Worm (Caenorhabditis elegans) whole organism, young adult: ENCODE data around the gene F46H5.3.

Experiments used
- B0019.2 ChIP-seq: fragments of 200-800 bp; sonication (Bioruptor generic); conservative IDR thresholded peaks from 2 replicates; pipeline ENCODE4 v1.3.6; 2022; ENCODE audit warnings: missing genetic modification reagents, missing genetic modification characterization, missing compliant biosample characterization
- B0336.3 ChIP-seq: fragments of 200-800 bp; sonication (Bioruptor generic); IDR thresholded peaks from 2 replicates; pipeline ENCODE4 v1.3.6; 2022; ENCODE audit warnings: missing genetic modification characterization, missing compliant biosample characterization
- D2030.7 ChIP-seq: fragments of 200-800 bp; sonication (Bioruptor generic); IDR thresholded peaks from 2 replicates; pipeline ENCODE4 v1.3.6; 2022; ENCODE audit warnings: missing genetic modification reagents, missing genetic modification characterization, missing compliant biosample characterization
- F39B2.1 ChIP-seq: fragments of 200-800 bp; sonication (Bioruptor generic); IDR thresholded peaks from 2 replicates; pipeline ENCODE4 v1.3.6; 2022; ENCODE audit warnings: missing genetic modification reagents, missing genetic modification characterization, missing compliant biosample characterization
- F52B5.7 ChIP-seq: sonication (generic microtip); optimal IDR thresholded peaks from 2 replicates; lab custom pipeline; 2016; ENCODE audit warnings: mild to moderate bottlenecking, missing genetic modification characterization, missing compliant biosample characterization
- F57C9.4 ChIP-seq: sonication (generic microtip); optimal IDR thresholded peaks from 2 replicates; lab custom pipeline; 2017; ENCODE audit warnings: mild to moderate bottlenecking, missing genetic modification characterization, missing compliant biosample characterization
- K12H6.12 ChIP-seq: fragments of 200-800 bp; sonication (Bioruptor generic); optimal IDR thresholded peaks from 2 replicates; lab custom pipeline; 2018; ENCODE audit warnings: mild to moderate bottlenecking, missing genetic modification characterization, missing compliant biosample characterization
- T07F8.4 ChIP-seq: sonication (generic microtip); optimal IDR thresholded peaks from 2 replicates; lab custom pipeline; 2016; ENCODE audit warnings: mild to moderate bottlenecking, missing genetic modification characterization, moderate library complexity, missing compliant biosample characterization
- Y53F4B.3 ChIP-seq: fragments of 200-800 bp; sonication (Bioruptor generic); IDR thresholded peaks from 2 replicates; pipeline ENCODE4 v1.3.6; 2022; ENCODE audit warnings: missing genetic modification reagents, missing genetic modification characterization, missing compliant biosample characterization
- Y67H2A.10 ChIP-seq: fragments of 200-800 bp; sonication (Bioruptor generic); conservative IDR thresholded peaks from 2 replicates; pipeline ENCODE4 v1.3.6; 2022; ENCODE audit warnings: missing genetic modification reagents, missing genetic modification characterization, missing compliant biosample characterization
- Y79H2A.3 ChIP-seq: fragments of 200-800 bp; sonication (Bioruptor generic); conservative IDR thresholded peaks from 2 replicates; pipeline ENCODE4 v1.3.6; 2022; ENCODE audit warnings: missing genetic modification reagents, missing genetic modification characterization, missing compliant biosample characterization
- athp-1 ChIP-seq: sonication (generic microtip); optimal IDR thresholded peaks from 2 replicates; lab custom pipeline; 2017; ENCODE audit warnings: mild to moderate bottlenecking, missing genetic modification characterization, missing compliant biosample characterization
- attf-5 ChIP-seq: fragments of 200-800 bp; sonication (Bioruptor generic); optimal IDR thresholded peaks from 2 replicates; lab custom pipeline; 2018; ENCODE audit warnings: mild to moderate bottlenecking, missing genetic modification characterization, missing compliant biosample characterization
- bed-1 ChIP-seq: fragments of 200-800 bp; sonication (Bioruptor generic); IDR thresholded peaks from 2 replicates; pipeline ENCODE4 v1.3.6; 2022; ENCODE audit warnings: missing genetic modification reagents, missing genetic modification characterization, missing compliant biosample characterization
- cebp-1 ChIP-seq, 2 experiments: fragments of 200-800 bp in 1 of 2; sonication (Bioruptor generic) in 1 of 2; sonication (generic microtip) in 1 of 2; IDR thresholded peaks in 1 of 2; optimal IDR thresholded peaks in 1 of 2; 2 replicates each; pipeline versions ENCODE4 v1.3.6 to Lab custom; 2017 to 2022; ENCODE audit warnings: missing compliant biosample characterization in 2 of 2, missing genetic modification characterization in 2 of 2, mild to moderate bottlenecking in 1 of 2, missing genetic modification reagents in 1 of 2, moderate library complexity in 1 of 2
- chd-7 ChIP-seq: sonication (generic microtip); optimal IDR thresholded peaks from 2 replicates; lab custom pipeline; 2016; ENCODE audit warnings: mild to moderate bottlenecking, missing genetic modification characterization, moderate library complexity, missing compliant biosample characterization
- die-1 ChIP-seq: sonication (generic microtip); optimal IDR thresholded peaks from 2 replicates; lab custom pipeline; 2016; ENCODE audit warnings: missing genotype, mild to moderate bottlenecking, missing genetic modification characterization, missing compliant biosample characterization
- dox-1 ChIP-seq: fragments of 200-800 bp; sonication (Bioruptor generic); IDR thresholded peaks from 2 replicates; pipeline ENCODE4 v1.3.6; 2022; ENCODE audit warnings: missing genetic modification reagents, missing genetic modification characterization, missing compliant biosample characterization
- dpff-1 ChIP-seq: sonication (generic microtip); optimal IDR thresholded peaks from 2 replicates; lab custom pipeline; 2017; ENCODE audit warnings: mild to moderate bottlenecking, missing genetic modification characterization, missing compliant biosample characterization
- egl-18 ChIP-seq: fragments of 200-800 bp; sonication (Bioruptor generic); IDR thresholded peaks from 2 replicates; pipeline ENCODE4 v1.3.6; 2022; ENCODE audit warnings: missing genetic modification reagents, missing genetic modification characterization, missing compliant biosample characterization
- ekl-4 ChIP-seq: fragments of 200-800 bp; sonication (Bioruptor generic); IDR thresholded peaks from 2 replicates; pipeline ENCODE4 v1.3.6; 2022; ENCODE audit warnings: missing genetic modification reagents, missing genetic modification characterization, missing compliant biosample characterization
- fkh-3 ChIP-seq: sonication (generic microtip); optimal IDR thresholded peaks from 2 replicates; lab custom pipeline; 2016; ENCODE audit warnings: mild to moderate bottlenecking, missing genetic modification characterization, missing compliant biosample characterization
- hlh-12 ChIP-seq: sonication (generic microtip); optimal IDR thresholded peaks from 2 replicates; lab custom pipeline; 2016; ENCODE audit warnings: missing genetic modification characterization, missing compliant biosample characterization
- hmg-1.2 ChIP-seq: fragments of 200-800 bp; sonication (Bioruptor generic); IDR thresholded peaks from 2 replicates; pipeline ENCODE4 v1.3.6; 2022; ENCODE audit warnings: missing genetic modification reagents, missing genetic modification characterization, missing compliant biosample characterization
- let-607 ChIP-seq, 2 experiments: fragments of 200-800 bp in 1 of 2; sonication (Bioruptor generic) in 1 of 2; sonication (generic microtip) in 1 of 2; optimal IDR thresholded peaks; 2 replicates each; lab custom pipeline; 2016 to 2018; ENCODE audit warnings: mild to moderate bottlenecking in 2 of 2, missing compliant biosample characterization in 2 of 2, missing genetic modification characterization in 2 of 2, moderate library complexity in 2 of 2, missing genotype in 1 of 2
- lsy-27 ChIP-seq: sonication (generic microtip); optimal IDR thresholded peaks from 2 replicates; lab custom pipeline; 2017; ENCODE audit warnings: missing genetic modification characterization, mild to moderate bottlenecking, missing compliant biosample characterization, antibody characterized with exemption, missing genotype, borderline replicate concordance; ENCODE audit not compliant: insufficient read depth
- madf-3 ChIP-seq: fragments of 200-800 bp; sonication (Bioruptor generic); IDR thresholded peaks from 2 replicates; pipeline ENCODE4 v1.3.6; 2022; ENCODE audit warnings: missing genetic modification reagents, missing genetic modification characterization, missing compliant biosample characterization
- mcd-1 ChIP-seq: fragments of 200-800 bp; sonication (Bioruptor generic); IDR thresholded peaks from 2 replicates; pipeline ENCODE4 v1.3.6; 2022; ENCODE audit warnings: missing genetic modification reagents, missing genetic modification characterization, missing compliant biosample characterization
- nfya-2 ChIP-seq: fragments of 200-800 bp; sonication (Bioruptor generic); IDR thresholded peaks from 2 replicates; pipeline ENCODE4 v1.3.6; 2022; ENCODE audit warnings: missing genetic modification reagents, missing genetic modification characterization, missing compliant biosample characterization
- nfyb-1 ChIP-seq: fragments of 200-800 bp; sonication (Bioruptor generic); IDR thresholded peaks from 2 replicates; pipeline ENCODE4 v1.3.6; 2022; ENCODE audit warnings: missing genetic modification reagents, missing genetic modification characterization, missing compliant biosample characterization
- nhr-120 ChIP-seq: fragments of 200-800 bp; sonication (Bioruptor generic); IDR thresholded peaks from 2 replicates; pipeline ENCODE4 v1.3.6; 2022; ENCODE audit warnings: missing genetic modification characterization, missing compliant biosample characterization
- nhr-27 ChIP-seq: fragments of 200-800 bp; sonication (Bioruptor generic); optimal IDR thresholded peaks from 2 replicates; lab custom pipeline; 2018; ENCODE audit warnings: mild to moderate bottlenecking, missing genetic modification characterization, moderate library complexity, missing compliant biosample characterization
- nhr-80 ChIP-seq: sonication (generic microtip); optimal IDR thresholded peaks from 2 replicates; lab custom pipeline; 2016; ENCODE audit warnings: missing genetic modification characterization, missing compliant biosample characterization
- pbrm-1 ChIP-seq: fragments of 200-800 bp; sonication (Bioruptor generic); IDR thresholded peaks from 2 replicates; pipeline ENCODE4 v1.3.6; 2022; ENCODE audit warnings: missing genetic modification reagents, missing genetic modification characterization, missing compliant biosample characterization
- pha-4 ChIP-seq: fragments of 150-350 bp; sonication (generic microtip); optimal IDR thresholded peaks from 2 replicates; lab custom pipeline; 2014; ENCODE audit warnings: missing biosample characterization, missing genetic modification reagents, missing genetic modification characterization
- rec-8 ChIP-seq, 2 experiments: sonication (generic microtip); optimal IDR thresholded peaks; 2 replicates each; lab custom pipeline; 2016; ENCODE audit warnings: mild to moderate bottlenecking in 2 of 2, missing genetic modification characterization in 2 of 2, missing genetic modification reagents in 2 of 2, missing genotype in 2 of 2, missing biosample characterization in 1 of 2, missing compliant biosample characterization in 1 of 2, moderate library complexity in 1 of 2
- sea-2 ChIP-seq: fragments of 200-800 bp; sonication (Bioruptor generic); IDR thresholded peaks from 2 replicates; pipeline ENCODE4 v1.3.6; 2022; ENCODE audit warnings: missing genetic modification characterization, missing compliant biosample characterization
- snpc-1.1 ChIP-seq: sonication (generic microtip); optimal IDR thresholded peaks from 2 replicates; lab custom pipeline; 2017; ENCODE audit warnings: missing genetic modification characterization, mild to moderate bottlenecking, missing compliant biosample characterization, antibody characterized with exemption, moderate library complexity, missing genotype, missing genetic modification reagents; ENCODE audit not compliant: insufficient read depth
- snpc-1.3 ChIP-seq: sonication (generic microtip); optimal IDR thresholded peaks from 2 replicates; lab custom pipeline; 2017; ENCODE audit warnings: missing genetic modification characterization, mild to moderate bottlenecking, missing compliant biosample characterization, antibody characterized with exemption, moderate library complexity, missing genotype, missing genetic modification reagents; ENCODE audit not compliant: insufficient read depth
- snpc-3.4 ChIP-seq: sonication (generic microtip); optimal IDR thresholded peaks from 2 replicates; lab custom pipeline; 2017; ENCODE audit warnings: missing genetic modification characterization, mild to moderate bottlenecking, missing compliant biosample characterization, antibody characterized with exemption, moderate library complexity, missing genotype, missing genetic modification reagents
- tbx-9 ChIP-seq: sonication (generic microtip); optimal IDR thresholded peaks from 2 replicates; lab custom pipeline; 2016; ENCODE audit warnings: borderline replicate concordance, missing genetic modification characterization, inconsistent platforms, missing compliant biosample characterization
- tlf-1 ChIP-seq: fragments of 200-800 bp; sonication (Bioruptor generic); optimal IDR thresholded peaks from 2 replicates; lab custom pipeline; 2018; ENCODE audit warnings: mild to moderate bottlenecking, missing genetic modification characterization, missing compliant biosample characterization
- zfh-2 ChIP-seq: fragments of 200-800 bp; sonication (Bioruptor generic); conservative IDR thresholded peaks from 2 replicates; pipeline ENCODE4 v1.3.6; 2022; ENCODE audit warnings: missing genetic modification reagents, missing genetic modification characterization, missing compliant biosample characterization
- zim-3 ChIP-seq: sonication (generic microtip); optimal IDR thresholded peaks from 2 replicates; lab custom pipeline; 2017; ENCODE audit warnings: mild to moderate bottlenecking, missing genetic modification characterization, moderate library complexity, missing compliant biosample characterization
- ztf-22 ChIP-seq: fragments of 200-800 bp; sonication (Bioruptor generic); optimal IDR thresholded peaks from 2 replicates; lab custom pipeline; 2018; ENCODE audit warnings: mild to moderate bottlenecking, missing genetic modification characterization, moderate library complexity, missing compliant biosample characterization

The F46H5.3 gene

ce11 chrX:7244756-7245155 is 6.3 kb upstream of the F46H5.3 start (continued):
- TF ChIP-seq lsy-27 (tag; lab: Kevin White, UChicago) (no peak), tlf-1 (GFP tag; lab: Kevin White, UChicago) (peak; percentile 22), madf-3 (GFP tag; lab: Robert Waterston, UW) (no peak), mcd-1 (GFP tag; lab: Robert Waterston, UW) (no peak), zfh-2 (no peak), nhr-120 (no peak), hlh-12 (tag; lab: Kevin White, UChicago) (no peak), Y53F4B.3 (GFP tag; lab: Robert Waterston, UW) (no peak), snpc-1.3 (no peak), zim-3 (tag; lab: Kevin White, UChicago) (no peak), rec-8 (tag; optimal IDR thresholded peaks at IDR 0.05; lab: Kevin White, UChicago) (no peak), chd-7 (tag; lab: Kevin White, UChicago) (peak; percentile 43), K12H6.12 (tag; lab: Kevin White, UChicago) (no peak), F57C9.4 (tag; lab: Kevin White, UChicago) (no peak), nfyb-1 (GFP tag; lab: Robert Waterston, UW) (0 out of 2 replicates have a peak, but pooled peaks have one; percentile 45)

DNA sequence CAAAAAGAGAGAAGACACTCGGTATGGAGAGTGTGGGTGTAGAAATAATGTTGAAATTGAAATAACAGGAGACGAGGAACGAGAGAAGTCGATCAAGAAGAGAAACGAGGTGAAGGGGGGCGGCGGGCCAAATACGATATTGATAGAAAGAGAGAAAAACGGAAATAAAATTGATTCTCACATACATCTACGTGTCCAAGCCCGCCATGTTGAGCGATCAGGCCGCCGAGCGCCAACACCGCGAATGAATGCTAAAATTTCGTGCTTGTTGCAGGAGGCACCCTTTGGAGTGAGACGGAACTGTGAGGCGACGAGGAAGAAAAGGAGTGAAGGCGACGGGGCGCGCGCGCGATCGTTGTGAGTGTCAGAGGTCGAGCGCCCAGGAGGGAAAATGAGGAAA is 4.4 kb upstream of the F46H5.3 start, which contains the start of gene F46H5.7:
Gene F46H5.7 (minus strand): TSS at position 106 of the 400 bp plus-strand sequence.
- TF ChIP-seq madf-3 (GFP tag; lab: Robert Waterston, UW) (no peak), let-607 (tag; optimal IDR thresholded peaks at IDR 0.05; lab: Kevin White, UChicago) (peak; percentile 25 to 31), hmg-1.2 (GFP tag; lab: Robert Waterston, UW) (no peak), bed-1 (no peak), nfyb-1 (GFP tag; lab: Robert Waterston, UW) (peak; percentile 43; the same call in 1 of the 2 replicates), B0019.2 (0 out of 2 replicates have a peak, but pooled peaks have one; percentile 2), ekl-4 (GFP tag; lab: Robert Waterston, UW) (no peak), die-1 (tag; lab: Kevin White, UChicago) (no peak), mcd-1 (GFP tag; lab: Robert Waterston, UW) (no peak), F52B5.7 (tag; lab: Kevin White, UChicago) (no peak), athp-1 (tag; lab: Kevin White, UChicago) (no peak), attf-5 (GFP tag; lab: Kevin White, UChicago) (no peak), T07F8.4 (tag; lab: Kevin White, UChicago) (no peak), egl-18 (GFP tag; lab: Robert Waterston, UW) (no peak), fkh-3 (tag; lab: Kevin White, UChicago) (no peak), K12H6.12 (tag; lab: Kevin White, UChicago) (no peak), D2030.7 (no peak), hlh-12 (tag; lab: Kevin White, UChicago) (no peak), snpc-1.1 (no peak), snpc-3.4 (tag; lab: Kevin White, UChicago) (no peak), Y67H2A.10 (GFP tag; lab: Robert Waterston, UW) (no peak), Y79H2A.3 (GFP tag; lab: Robert Waterston, UW) (no peak), B0336.3 (GFP tag; lab: Robert Waterston, UW) (no peak), tbx-9 (tag; lab: Kevin White, UChicago) (no peak), sea-2 (GFP tag; lab: Robert Waterston, UW) (no peak), pbrm-1 (GFP tag; lab: Robert Waterston, UW) (no peak), nhr-80 (tag; lab: Kevin White, UChicago) (peak; percentile 82), ztf-22 (no peak), zfh-2 (peak; percentile 92), nhr-27 (tag; lab: Kevin White, UChicago) (no peak), pha-4 (no peak), cebp-1 (GFP tag; IDR thresholded peaks at IDR 0.05; lab: Robert Waterston, UW) (no peak), cebp-1 (tag; optimal IDR thresholded peaks at IDR 0.05; lab: Kevin White, UChicago) (peak; percentile 44), dpff-1 (tag; lab: Kevin White, UChicago) (no peak), nfya-2 (GFP tag; lab: Robert Waterston, UW) (no peak), dox-1 (GFP tag; lab: Robert Waterston, UW) (peak; percentile 49; the same call in 1 of the 2 replicates), F39B2.1 (GFP tag; lab: Robert Waterston, UW) (no peak)
